Worm (Caenorhabditis elegans) whole organism, young adult: ENCODE results near the gene T01B7.5.

ENCODE experiments used
- B0261.1 ChIP-seq: sonication (generic microtip); optimal IDR thresholded peaks from 2 replicates; lab custom pipeline; 2016; ENCODE audit warnings: mild to moderate bottlenecking, missing genetic modification characterization, moderate library complexity, missing compliant biosample characterization
- B0336.3 ChIP-seq: fragments of 200-800 bp; sonication (Bioruptor generic); IDR thresholded peaks from 2 replicates; pipeline ENCODE4 v1.3.6; 2022; ENCODE audit warnings: missing genetic modification characterization, missing compliant biosample characterization
- F22D6.2 ChIP-seq: sonication (generic microtip); optimal IDR thresholded peaks from 2 replicates; lab custom pipeline; 2016; ENCODE audit warnings: mild to moderate bottlenecking, missing genetic modification characterization, missing compliant biosample characterization
- F33H1.4 ChIP-seq: fragments of 200-800 bp; sonication (Bioruptor generic); IDR thresholded peaks from 2 replicates; pipeline ENCODE4 v1.3.6; 2022; ENCODE audit warnings: missing genetic modification reagents, missing genetic modification characterization, missing compliant biosample characterization
- F49E8.2 ChIP-seq: sonication (generic microtip); optimal IDR thresholded peaks from 3 replicates; lab custom pipeline; 2017; ENCODE audit warnings: missing genetic modification characterization, mild to moderate bottlenecking, missing compliant biosample characterization, antibody characterized with exemption, moderate library complexity; ENCODE audit not compliant: insufficient read depth
- F52B5.7 ChIP-seq: sonication (generic microtip); optimal IDR thresholded peaks from 2 replicates; lab custom pipeline; 2016; ENCODE audit warnings: mild to moderate bottlenecking, missing genetic modification characterization, missing compliant biosample characterization
- atf-7 ChIP-seq: sonication (generic microtip); optimal IDR thresholded peaks from 2 replicates; lab custom pipeline; 2017; ENCODE audit warnings: mild to moderate bottlenecking, missing genetic modification characterization, missing compliant biosample characterization
- attf-3 ChIP-seq: fragments of 200-800 bp; sonication (Bioruptor generic); conservative IDR thresholded peaks from 2 replicates; pipeline ENCODE4 v1.3.6; 2022; ENCODE audit warnings: missing genetic modification reagents, missing genetic modification characterization, missing compliant biosample characterization
- dox-1 ChIP-seq: fragments of 200-800 bp; sonication (Bioruptor generic); IDR thresholded peaks from 2 replicates; pipeline ENCODE4 v1.3.6; 2022; ENCODE audit warnings: missing genetic modification reagents, missing genetic modification characterization, missing compliant biosample characterization
- dpl-1 ChIP-seq: fragments of 150-350 bp; optimal IDR thresholded peaks from 2 replicates; lab custom pipeline; 2014; ENCODE audit warnings: missing biosample characterization, missing genetic modification reagents, missing genetic modification characterization
- efl-1 ChIP-seq: fragments of 150-350 bp; optimal IDR thresholded peaks from 2 replicates; lab custom pipeline; 2014; ENCODE audit warnings: missing biosample characterization, missing genetic modification reagents, missing genetic modification characterization
- egrh-3 ChIP-seq: fragments of 200-800 bp; sonication (Bioruptor generic); IDR thresholded peaks from 2 replicates; pipeline ENCODE4 v1.3.6; 2022; ENCODE audit warnings: missing genetic modification reagents, missing genetic modification characterization, missing compliant biosample characterization
- ets-4 ChIP-seq: fragments of 200-800 bp; sonication (Bioruptor generic); optimal IDR thresholded peaks from 2 replicates; lab custom pipeline; 2018; ENCODE audit warnings: mild to moderate bottlenecking, missing genetic modification characterization, missing compliant biosample characterization
- fkh-3 ChIP-seq: sonication (generic microtip); optimal IDR thresholded peaks from 2 replicates; lab custom pipeline; 2016; ENCODE audit warnings: mild to moderate bottlenecking, missing genetic modification characterization, missing compliant biosample characterization
- him-1 ChIP-seq: sonication (generic microtip); optimal IDR thresholded peaks from 2 replicates; lab custom pipeline; 2016; ENCODE audit warnings: missing genotype, missing genetic modification reagents, missing genetic modification characterization, missing compliant biosample characterization
- hmg-1.2 ChIP-seq: fragments of 200-800 bp; sonication (Bioruptor generic); IDR thresholded peaks from 2 replicates; pipeline ENCODE4 v1.3.6; 2022; ENCODE audit warnings: missing genetic modification reagents, missing genetic modification characterization, missing compliant biosample characterization
- hmg-20 ChIP-seq: fragments of 200-800 bp; sonication (Bioruptor generic); IDR thresholded peaks from 2 replicates; pipeline ENCODE4 v1.3.6; 2022; ENCODE audit warnings: missing genetic modification reagents, missing genetic modification characterization, missing compliant biosample characterization
- hrde-1 ChIP-seq: sonication (generic microtip); optimal IDR thresholded peaks from 2 replicates; lab custom pipeline; 2016; ENCODE audit warnings: missing genetic modification characterization, mild to moderate bottlenecking, missing compliant biosample characterization, moderate library complexity, missing genotype, missing genetic modification reagents, borderline replicate concordance
- lag-1 ChIP-seq: fragments of 200-800 bp; sonication (Bioruptor generic); IDR thresholded peaks from 2 replicates; pipeline ENCODE4 v1.3.6; 2022; ENCODE audit warnings: missing genetic modification reagents, missing genetic modification characterization, missing compliant biosample characterization
- let-526 ChIP-seq: fragments of 200-800 bp; sonication (Bioruptor generic); IDR thresholded peaks from 2 replicates; pipeline ENCODE4 v1.3.6; 2022; ENCODE audit warnings: missing genetic modification reagents, missing genetic modification characterization, missing compliant biosample characterization
- let-607 ChIP-seq, 2 experiments: fragments of 200-800 bp in 1 of 2; sonication (Bioruptor generic) in 1 of 2; sonication (generic microtip) in 1 of 2; optimal IDR thresholded peaks; 2 replicates each; lab custom pipeline; 2016 to 2018; ENCODE audit warnings: mild to moderate bottlenecking in 2 of 2, missing compliant biosample characterization in 2 of 2, missing genetic modification characterization in 2 of 2, moderate library complexity in 2 of 2, missing genotype in 1 of 2
- madf-3 ChIP-seq: fragments of 200-800 bp; sonication (Bioruptor generic); IDR thresholded peaks from 2 replicates; pipeline ENCODE4 v1.3.6; 2022; ENCODE audit warnings: missing genetic modification reagents, missing genetic modification characterization, missing compliant biosample characterization
- nfyb-1 ChIP-seq: fragments of 200-800 bp; sonication (Bioruptor generic); IDR thresholded peaks from 2 replicates; pipeline ENCODE4 v1.3.6; 2022; ENCODE audit warnings: missing genetic modification reagents, missing genetic modification characterization, missing compliant biosample characterization
- nhr-27 ChIP-seq: fragments of 200-800 bp; sonication (Bioruptor generic); optimal IDR thresholded peaks from 2 replicates; lab custom pipeline; 2018; ENCODE audit warnings: mild to moderate bottlenecking, missing genetic modification characterization, moderate library complexity, missing compliant biosample characterization
- repo-1 ChIP-seq: sonication (generic microtip); optimal IDR thresholded peaks from 2 replicates; lab custom pipeline; 2017; ENCODE audit warnings: mild to moderate bottlenecking, missing genetic modification characterization, missing compliant biosample characterization
- rpc-1 ChIP-seq, 2 experiments: fragments of 150-350 bp in 1 of 2; sonication (generic microtip) in 1 of 2; optimal IDR thresholded peaks; 2 replicates each; lab custom pipeline; 2014 to 2018; ENCODE audit warnings: missing biosample characterization in 1 of 2, missing genetic modification characterization in 1 of 2, missing genetic modification reagents in 1 of 2, missing genotype in 1 of 2
- snpc-4 ChIP-seq, 5 experiments: fragments of 150-350 bp in 1 of 5; sonication (generic microtip) in 4 of 5; optimal IDR thresholded peaks; 2 replicates each; lab custom pipeline; 2014 to 2018; ENCODE audit warnings: missing genetic modification characterization in 5 of 5, missing biosample characterization in 3 of 5, antibody characterized with exemption in 2 of 5, mild to moderate bottlenecking in 2 of 5, missing compliant biosample characterization in 2 of 5, missing genotype in 2 of 5, moderate library complexity in 2 of 5, missing genetic modification reagents in 1 of 5
- unc-130 ChIP-seq: sonication (generic microtip); optimal IDR thresholded peaks from 2 replicates; lab custom pipeline; 2016; ENCODE audit warnings: missing genetic modification reagents, missing genetic modification characterization, missing compliant biosample characterization
- zfh-2 ChIP-seq: fragments of 200-800 bp; sonication (Bioruptor generic); conservative IDR thresholded peaks from 2 replicates; pipeline ENCODE4 v1.3.6; 2022; ENCODE audit warnings: missing genetic modification reagents, missing genetic modification characterization, missing compliant biosample characterization
- ztf-22 ChIP-seq: fragments of 200-800 bp; sonication (Bioruptor generic); optimal IDR thresholded peaks from 2 replicates; lab custom pipeline; 2018; ENCODE audit warnings: mild to moderate bottlenecking, missing genetic modification characterization, moderate library complexity, missing compliant biosample characterization
- ztf-26 ChIP-seq: sonication (generic microtip); optimal IDR thresholded peaks from 2 replicates; lab custom pipeline; 2017; ENCODE audit warnings: missing genetic modification characterization, missing compliant biosample characterization

The T01B7.5 gene

DNA sequence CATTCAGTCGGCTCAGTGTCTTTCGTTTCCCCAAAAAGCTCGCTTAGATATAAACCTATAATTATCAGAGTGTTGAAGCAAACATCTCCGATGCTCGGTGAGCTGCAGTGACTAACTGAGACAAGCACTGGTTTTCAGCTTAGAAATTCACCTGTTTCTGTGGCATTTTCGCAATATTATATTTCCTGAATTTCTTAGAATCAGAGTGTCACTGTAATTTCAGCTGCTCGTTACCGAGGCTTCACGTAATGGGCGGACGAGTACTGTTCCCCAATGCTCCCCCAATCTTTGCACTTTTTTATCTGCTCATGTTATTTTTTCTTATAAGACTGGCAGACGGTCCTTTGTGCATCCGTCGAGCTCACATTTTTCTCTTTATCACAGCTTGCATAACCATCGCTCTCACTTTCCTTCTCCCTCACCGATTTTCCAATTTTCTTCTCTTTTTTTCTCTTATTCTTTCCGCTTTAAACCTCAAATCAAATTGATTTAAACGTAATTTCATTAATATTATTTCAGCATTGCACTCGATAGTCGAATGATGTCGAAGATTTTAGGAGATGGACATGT is 5.4 kb downstream of the T01B7.5 start, which contains the start of gene trcs-2:
Gene trcs-2, plus strand, starts transcription at position 520 of the 570 bp plus-strand sequence.
- peak; percentile 41; the same call in 1 of the 2 replicates for TF ChIP-seq nfyb-1 (GFP tag; lab: Robert Waterston, UW)
- TF ChIP-seq snpc-4 (GFP tag; optimal IDR thresholded peaks at IDR 0.05; lab: Kevin White, UChicago): no peak
- no peak for TF ChIP-seq snpc-4 (tag; optimal IDR thresholded peaks at IDR 0.05; lab: Kevin White, UChicago)
- 0 out of 2 replicates have a peak, but pooled peaks have one; percentile 32 for TF ChIP-seq dox-1 (GFP tag; lab: Robert Waterston, UW)
- TF ChIP-seq, all 124 proteins: peak for 2

DNA sequence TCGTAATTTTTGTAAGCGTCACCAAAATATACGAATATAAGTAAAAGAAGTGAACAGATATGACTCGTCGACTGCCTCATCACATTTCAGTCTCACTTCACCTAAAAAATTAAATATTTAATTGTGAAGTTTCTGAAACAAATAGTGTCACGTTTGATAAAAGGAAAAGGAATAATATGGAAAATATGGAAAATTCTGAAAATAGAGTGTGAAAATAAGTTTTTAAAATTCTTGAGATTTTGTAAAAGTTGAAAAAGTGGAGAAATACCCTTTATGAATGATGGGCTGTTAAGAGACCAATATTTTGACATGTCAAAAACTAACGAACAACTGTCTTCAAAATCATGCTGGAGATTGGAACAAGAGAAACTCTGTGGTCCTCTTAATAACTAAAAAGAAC is 10.1 kb downstream of the T01B7.5 start, which contains the start of gene T01B7.9:
Gene T01B7.9, minus strand, starts transcription at position 101 of the 400 bp plus-strand sequence.
- no peak for TF ChIP-seq ztf-22 (GFP tag; lab: Kevin White, UChicago)
- no peak for TF ChIP-seq ztf-26 (tag; lab: Kevin White, UChicago)
- no peak for TF ChIP-seq nhr-27
- no peak for TF ChIP-seq lag-1 (GFP tag; lab: Robert Waterston, UW)
- no peak for TF ChIP-seq F33H1.4
- no peak for TF ChIP-seq madf-3 (GFP tag; lab: Robert Waterston, UW)

DNA sequence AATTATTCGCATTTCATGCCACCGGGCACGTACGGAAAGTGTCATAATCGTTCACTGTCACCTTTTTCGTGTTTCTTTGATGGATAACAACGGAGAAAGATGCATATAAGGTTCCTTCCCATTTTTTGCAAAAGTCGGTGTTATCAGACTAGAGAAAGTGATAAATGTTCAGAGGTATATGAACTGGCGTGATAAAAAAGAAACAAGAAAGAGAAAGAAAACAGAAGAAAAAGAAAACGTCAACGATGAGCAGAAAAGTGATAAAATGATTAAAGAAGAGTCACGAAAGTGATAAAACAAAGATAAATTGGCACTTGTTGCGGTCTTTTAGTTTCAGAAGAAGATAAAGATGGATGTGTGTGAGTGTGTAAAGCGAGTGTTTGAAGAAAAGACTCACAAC is 13.7 kb downstream of the T01B7.5 start:
- TF ChIP-seq unc-130 (GFP tag; lab: Kevin White, UChicago): no peak
- TF ChIP-seq F49E8.2 (tag; lab: Kevin White, UChicago): no peak

DNA sequence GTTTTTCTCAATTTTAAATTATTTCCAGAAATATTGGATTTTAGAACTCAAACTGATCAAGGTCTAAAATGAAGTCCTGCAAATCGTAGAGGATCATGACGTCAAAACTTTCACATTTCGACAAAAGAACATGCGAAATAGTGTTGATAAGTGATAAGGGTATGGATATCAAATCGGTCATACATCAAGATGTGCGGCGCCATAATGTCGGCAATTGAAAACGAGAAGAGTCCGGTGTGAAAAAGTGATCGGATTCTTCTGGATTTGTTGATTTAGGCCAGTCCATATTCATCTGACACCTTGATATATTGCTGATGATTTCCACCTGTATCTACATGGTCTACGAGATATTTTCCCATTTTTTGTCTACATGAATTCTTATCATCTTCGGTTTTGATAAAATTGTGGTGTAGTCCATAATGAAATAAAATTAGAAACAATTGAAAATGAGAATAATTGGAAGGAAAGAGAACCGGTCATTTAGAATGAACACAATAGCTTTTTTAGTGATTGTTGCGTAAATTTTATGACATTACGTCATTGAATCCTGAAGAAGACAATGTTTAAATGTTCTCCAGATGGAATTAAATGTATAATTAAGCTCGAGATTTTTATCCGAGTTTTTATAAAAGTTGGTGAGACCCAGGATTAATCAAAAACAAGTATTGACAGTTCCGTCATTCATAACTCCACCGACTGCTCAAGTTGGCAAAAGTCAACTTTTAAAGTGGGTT is 14.5 kb downstream of the T01B7.5 start:
- no peak for TF ChIP-seq zfh-2 (GFP tag; lab: Robert Waterston, UW)

DNA sequence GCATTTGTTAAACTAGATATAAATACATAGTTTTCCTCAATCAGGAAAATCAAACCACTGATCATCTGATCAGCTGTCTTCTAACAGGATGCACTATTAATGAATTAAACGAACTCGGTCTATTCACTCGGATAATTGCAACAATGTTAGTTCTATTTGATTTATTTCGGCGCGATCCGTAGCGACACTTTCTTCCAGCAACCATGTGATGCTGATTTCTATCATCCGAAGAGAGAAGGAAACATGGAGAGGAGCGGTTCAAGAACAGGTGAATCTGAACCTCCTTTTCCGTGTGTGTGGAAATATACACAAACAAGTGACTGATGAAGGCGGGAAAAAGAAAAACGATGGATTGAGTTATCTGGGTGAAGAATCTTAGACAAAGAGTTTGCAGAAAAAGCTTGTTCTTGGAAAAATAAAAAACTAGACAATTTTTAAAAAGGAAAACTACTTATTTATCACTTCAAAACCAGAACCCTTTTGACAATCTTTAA is 15.2 kb downstream of the T01B7.5 start:
- TF ChIP-seq repo-1 (tag; lab: Kevin White, UChicago): no peak
- TF ChIP-seq let-607 (tag; optimal IDR thresholded peaks at IDR 0.05; lab: Kevin White, UChicago): no peak
- TF ChIP-seq atf-7: no peak
- TF ChIP-seq, all 124 proteins: peak for 0

DNA sequence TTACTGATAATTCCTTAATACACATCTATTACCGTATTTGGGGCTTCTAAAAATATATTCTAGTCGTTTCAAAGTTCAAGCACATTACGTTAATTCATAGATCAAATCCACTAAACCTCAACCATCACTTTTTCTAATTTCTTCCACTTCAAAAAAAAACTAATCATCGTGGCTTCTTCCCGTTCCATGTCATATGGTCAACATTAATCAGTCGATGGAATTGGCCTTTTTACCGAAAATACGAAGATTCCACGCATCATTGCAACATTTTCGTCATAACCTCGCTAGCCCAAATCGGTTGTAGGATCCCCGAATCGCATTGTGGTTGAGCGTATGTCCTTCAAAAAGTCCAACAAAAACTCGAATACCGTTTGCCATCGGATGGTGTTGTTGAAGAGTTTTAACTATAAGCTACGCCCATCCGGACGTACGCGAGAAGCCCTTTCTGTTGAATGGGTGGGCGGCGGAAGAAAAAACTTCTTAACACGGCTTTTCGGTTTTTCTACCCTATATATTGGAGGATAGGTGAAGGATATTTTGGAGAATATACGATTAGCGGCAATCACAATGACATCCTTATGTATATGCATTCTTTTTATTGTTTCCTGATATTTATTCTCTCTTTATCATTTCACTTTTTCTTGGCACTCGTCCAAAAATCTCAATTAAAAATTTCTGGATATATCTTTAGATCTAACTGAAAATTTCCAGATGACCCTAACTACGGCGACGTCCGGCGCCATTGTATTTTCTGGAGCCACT is 15.9 kb downstream of the T01B7.5 start, which contains the start of gene rol-6:
Gene rol-6, plus strand, starts transcription at position 712 of the 762 bp plus-strand sequence.
- TF ChIP-seq hrde-1 (tag; lab: Kevin White, UChicago) (no peak), fkh-3 (tag; lab: Kevin White, UChicago) (no peak)

DNA sequence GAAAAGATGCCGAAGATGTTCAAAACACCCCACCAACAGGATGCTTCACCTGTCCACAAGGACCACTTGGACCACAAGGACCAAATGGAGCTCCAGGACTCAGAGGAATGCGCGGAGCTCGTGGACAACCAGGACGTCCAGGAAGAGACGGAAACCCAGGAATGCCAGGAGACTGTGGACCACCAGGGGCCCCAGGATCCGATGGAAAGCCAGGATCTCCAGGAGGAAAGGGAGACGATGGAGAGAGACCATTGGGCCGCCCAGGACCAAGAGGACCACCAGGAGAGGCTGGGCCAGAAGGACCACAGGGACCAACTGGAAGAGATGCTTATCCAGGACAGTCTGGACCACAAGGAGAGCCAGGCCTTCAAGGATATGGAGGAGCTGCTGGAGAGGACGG is 17.0 kb downstream of the T01B7.5 start:
- no peak for TF ChIP-seq attf-3 (GFP tag; lab: Robert Waterston, UW)
- peak; percentile 68; the same call in 1 of the 2 replicates for TF ChIP-seq egrh-3
- peak; percentile 87 for TF ChIP-seq zfh-2 (GFP tag; lab: Robert Waterston, UW)

DNA sequence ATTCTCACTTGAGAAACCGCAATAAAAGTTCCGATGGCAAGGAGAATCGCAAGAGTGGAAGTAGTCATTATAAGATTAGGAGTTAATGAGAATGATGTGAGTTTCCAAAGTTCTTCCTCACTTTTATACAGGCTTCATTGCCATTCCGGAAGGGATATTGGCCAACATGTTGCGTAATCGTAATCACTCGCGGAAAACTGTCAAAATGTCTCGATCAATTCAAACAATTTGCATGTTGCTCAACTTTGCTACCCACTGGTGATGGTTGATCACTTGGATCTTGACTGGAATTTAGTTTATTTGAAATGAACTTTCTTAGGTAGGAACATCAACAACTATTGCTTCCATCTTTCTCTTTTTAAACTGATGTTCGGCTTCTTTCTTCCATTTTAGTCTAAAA is 20.8 kb downstream of the T01B7.5 start, which contains the start of gene idpb-4:
Gene idpb-4, minus strand, starts transcription at position 101 of the 400 bp plus-strand sequence.
- TF ChIP-seq F22D6.2 (no peak), hmg-1.2 (GFP tag; lab: Robert Waterston, UW) (no peak), rpc-1 (optimal IDR thresholded peaks at IDR 0.05; lab: Kevin White, UChicago) (no peak), rpc-1 (tag; optimal IDR thresholded peaks at IDR 0.05; lab: Kevin White, UChicago) (no peak), F52B5.7 (tag; lab: Kevin White, UChicago) (no peak), B0336.3 (GFP tag; lab: Robert Waterston, UW) (no peak), B0261.1 (tag; lab: Kevin White, UChicago) (no peak), ets-4 (GFP tag; lab: Kevin White, UChicago) (no peak), him-1 (tag; lab: Kevin White, UChicago) (no peak), dpl-1 (GFP tag; lab: Kevin White, UChicago) (no peak), hmg-20 (GFP tag; lab: Robert Waterston, UW) (no peak), efl-1 (GFP tag; lab: Kevin White, UChicago) (no peak), let-526 (GFP tag; lab: Robert Waterston, UW) (no peak)
